Fruit fly (Drosophila melanogaster) whole organism, embryonic: Measurements from ENCODE around the gene CG14118.

Experiments used
- Asciz ChIP-seq: fragments of 200-800 bp; sonication (Bioruptor generic); optimal IDR thresholded peaks from 2 replicates; lab custom pipeline; 2017; ENCODE audit warnings: missing biosample characterization, mild to moderate bottlenecking, missing genetic modification characterization, missing genetic modification reagents
- Atf6 ChIP-seq: fragments of 200-800 bp; sonication (Bioruptor generic); IDR thresholded peaks from 2 replicates; pipeline ENCODE4 v1.3.6; 2022; ENCODE audit warnings: missing biosample characterization, missing genetic modification characterization
- B-H1 ChIP-seq: fragments of 200-800 bp; sonication (Bioruptor generic); IDR thresholded peaks from 3 replicates; pipeline ENCODE4 v1.3.6; 2022; ENCODE audit warnings: missing biosample characterization, missing genetic modification characterization
- CG10209 ChIP-seq: fragments of 200-800 bp; sonication (Bioruptor generic); optimal IDR thresholded peaks from 3 replicates; lab custom pipeline; 2017; ENCODE audit warnings: missing biosample characterization, mild to moderate bottlenecking, missing genetic modification characterization, missing genetic modification reagents
- CG11093 ChIP-seq: fragments of 200-800 bp; sonication (Bioruptor generic); IDR thresholded peaks from 3 replicates; pipeline ENCODE4 v1.3.6; 2022; ENCODE audit warnings: missing biosample characterization, missing genetic modification characterization
- CG12659 ChIP-seq: fragments of 200-800 bp; sonication (Bioruptor generic); optimal IDR thresholded peaks from 3 replicates; lab custom pipeline; 2017; ENCODE audit warnings: mild to moderate bottlenecking, missing biosample characterization, missing genetic modification reagents, missing genetic modification characterization
- CG12769 ChIP-seq: fragments of 200-800 bp; sonication (Bioruptor generic); optimal IDR thresholded peaks from 2 replicates; lab custom pipeline; 2019; ENCODE audit warnings: missing biosample characterization, mild to moderate bottlenecking, missing genetic modification characterization, moderate library complexity
- CG13287 ChIP-seq: fragments of 200-800 bp; sonication (Bioruptor generic); IDR thresholded peaks from 2 replicates; pipeline ENCODE4 v1.3.6; 2022; ENCODE audit warnings: missing biosample characterization, missing genetic modification characterization; ENCODE audit not compliant: partially characterized antibody
- CG13424 ChIP-seq: fragments of 200-800 bp; sonication (Bioruptor generic); optimal IDR thresholded peaks from 2 replicates; lab custom pipeline; 2019; ENCODE audit warnings: missing biosample characterization, mild to moderate bottlenecking, missing genetic modification characterization, moderate library complexity
- CG14710 ChIP-seq: fragments of 200-800 bp; sonication (Bioruptor generic); optimal IDR thresholded peaks from 3 replicates; lab custom pipeline; 2019; ENCODE audit warnings: missing biosample characterization, mild to moderate bottlenecking, missing genetic modification characterization, moderate library complexity
- CG15514 ChIP-seq: fragments of 200-800 bp; sonication (Bioruptor generic); optimal IDR thresholded peaks from 3 replicates; lab custom pipeline; 2017; ENCODE audit warnings: missing biosample characterization, missing genetic modification characterization, mild to moderate bottlenecking, moderate library complexity, missing genetic modification reagents
- CG1603 ChIP-seq: fragments of 200-800 bp; sonication (Bioruptor generic); optimal IDR thresholded peaks from 2 replicates; lab custom pipeline; 2019; ENCODE audit warnings: missing biosample characterization, mild to moderate bottlenecking, missing genetic modification characterization, moderate library complexity
- CG18619 ChIP-seq: fragments of 200-800 bp; sonication (Bioruptor generic); optimal IDR thresholded peaks from 3 replicates; lab custom pipeline; 2017; ENCODE audit warnings: missing biosample characterization, mild to moderate bottlenecking, missing genetic modification characterization
- CG2120 ChIP-seq: fragments of 200-800 bp; sonication (Bioruptor generic); optimal IDR thresholded peaks from 3 replicates; lab custom pipeline; 2016; ENCODE audit warnings: missing biosample characterization, missing genetic modification characterization
- CG2712 ChIP-seq: fragments of 200-800 bp; optimal IDR thresholded peaks from 3 replicates; lab custom pipeline; 2019; ENCODE audit warnings: missing biosample characterization, mild to moderate bottlenecking, missing genetic modification characterization, moderate library complexity
- CG34422 ChIP-seq: fragments of 200-800 bp; sonication (Bioruptor generic); IDR thresholded peaks from 3 replicates; pipeline ENCODE4 v1.3.6; 2022; ENCODE audit warnings: missing biosample characterization, missing genetic modification characterization
- CG6689 ChIP-seq: fragments of 200-800 bp; sonication (Bioruptor generic); IDR thresholded peaks from 2 replicates; pipeline ENCODE4 v1.3.6; 2022; ENCODE audit warnings: missing biosample characterization, missing genetic modification characterization
- CG7372 ChIP-seq: fragments of 200-800 bp; sonication (Bioruptor generic); IDR thresholded peaks from 2 replicates; pipeline ENCODE4 v1.3.6; 2022; ENCODE audit warnings: missing biosample characterization, missing genetic modification characterization
- CG9609 ChIP-seq: fragments of 200-800 bp; sonication (Bioruptor generic); optimal IDR thresholded peaks from 3 replicates; lab custom pipeline; 2016; ENCODE audit warnings: missing biosample characterization, missing genetic modification characterization
- CG9817 ChIP-seq: fragments of 200-800 bp; sonication (Bioruptor generic); optimal IDR thresholded peaks from 2 replicates; lab custom pipeline; 2018; ENCODE audit warnings: missing biosample characterization, mild to moderate bottlenecking, missing genetic modification characterization, moderate library complexity
- CHES-1-like ChIP-seq: fragments of 200-800 bp; sonication (Bioruptor generic); optimal IDR thresholded peaks from 2 replicates; lab custom pipeline; 2016; ENCODE audit warnings: missing biosample characterization, missing genetic modification characterization
- CoRest ChIP-seq: fragments of 200-800 bp; sonication (Bioruptor generic); optimal IDR thresholded peaks from 3 replicates; lab custom pipeline; 2018; ENCODE audit warnings: missing biosample characterization, mild to moderate bottlenecking, missing genetic modification characterization, moderate library complexity
- D ChIP-seq, 2 experiments: fragments of 200-800 bp in 1 of 2; fragments of >200 bp in 1 of 2; sonication (Bioruptor generic) in 1 of 2; optimal IDR thresholded peaks; 2 replicates in 1 of 2; 3 replicates in 1 of 2; lab custom pipeline; 2017; ENCODE audit warnings: mild to moderate bottlenecking in 1 of 2, missing biosample characterization in 1 of 2, missing genetic modification characterization in 1 of 2, missing genetic modification reagents in 1 of 2
- Dp ChIP-seq: fragments of 200-800 bp; sonication (Bioruptor generic); optimal IDR thresholded peaks from 2 replicates; lab custom pipeline; 2018; ENCODE audit warnings: missing biosample characterization, mild to moderate bottlenecking, missing genetic modification characterization, moderate library complexity
- Ets65A ChIP-seq: fragments of 200-800 bp; sonication (Bioruptor generic); peaks from one replicate; lab custom pipeline; 2016; ENCODE audit warnings: missing biosample characterization, missing genetic modification characterization
- Ets97D ChIP-seq: fragments of 200-800 bp; sonication (Bioruptor generic); optimal IDR thresholded peaks from 3 replicates; lab custom pipeline; 2016; ENCODE audit warnings: missing biosample characterization, missing genetic modification characterization
- Fer1 ChIP-seq: fragments of 200-800 bp; sonication (Bioruptor generic); optimal IDR thresholded peaks from 2 replicates; lab custom pipeline; 2017; ENCODE audit warnings: missing biosample characterization, mild to moderate bottlenecking, missing genetic modification characterization
- HmgZ ChIP-seq: fragments of 200-800 bp; sonication (Bioruptor generic); optimal IDR thresholded peaks from 2 replicates; lab custom pipeline; 2018; ENCODE audit warnings: missing biosample characterization, mild to moderate bottlenecking, missing genetic modification characterization
- Rfx ChIP-seq: fragments of 200-800 bp; sonication (Bioruptor generic); IDR thresholded peaks from 2 replicates; pipeline ENCODE4 v1.3.6; 2022; ENCODE audit warnings: missing biosample characterization, missing genetic modification characterization
- Six4 ChIP-seq: fragments of 200-800 bp; sonication (Bioruptor generic); optimal IDR thresholded peaks from 2 replicates; lab custom pipeline; 2016; ENCODE audit warnings: missing biosample characterization, missing genetic modification characterization
- Sox102F ChIP-seq: fragments of 200-800 bp; sonication (Bioruptor generic); optimal IDR thresholded peaks from 2 replicates; lab custom pipeline; 2018; ENCODE audit warnings: missing biosample characterization, mild to moderate bottlenecking, missing genetic modification characterization, moderate library complexity
- cato ChIP-seq: fragments of 200-800 bp; sonication (Bioruptor generic); optimal IDR thresholded peaks from 2 replicates; lab custom pipeline; 2016; ENCODE audit warnings: missing biosample characterization, missing genetic modification characterization, borderline replicate concordance
- cg ChIP-seq: fragments of 200-800 bp; sonication (Bioruptor generic); optimal IDR thresholded peaks from 3 replicates; lab custom pipeline; 2019; ENCODE audit warnings: missing biosample characterization, mild to moderate bottlenecking, missing genetic modification characterization, moderate library complexity
- ci ChIP-seq: fragments of 200-800 bp; sonication (Bioruptor generic); IDR thresholded peaks from 3 replicates; pipeline ENCODE4 v1.3.6; 2022; ENCODE audit warnings: missing biosample characterization, missing genetic modification characterization
- corto ChIP-seq: fragments of 200-800 bp; sonication (Bioruptor generic); optimal IDR thresholded peaks from 2 replicates; lab custom pipeline; 2016; ENCODE audit warnings: missing biosample characterization, mild to moderate bottlenecking, missing genetic modification characterization, moderate library complexity
- crol ChIP-seq: fragments of 200-800 bp; sonication (Bioruptor generic); IDR thresholded peaks from 2 replicates; pipeline ENCODE4 v1.3.6; 2022; ENCODE audit warnings: missing biosample characterization, missing genetic modification characterization
- dysf ChIP-seq: fragments of 200-800 bp; sonication (Bioruptor generic); IDR thresholded peaks from 3 replicates; pipeline ENCODE4 v1.3.6; 2022; ENCODE audit warnings: missing biosample characterization, missing genetic modification characterization
- grau ChIP-seq: fragments of 200-800 bp; optimal IDR thresholded peaks from 3 replicates; lab custom pipeline; 2019; ENCODE audit warnings: missing biosample characterization, mild to moderate bottlenecking, missing genetic modification characterization, moderate library complexity
- hbn ChIP-seq: fragments of 200-800 bp; sonication (Bioruptor generic); IDR thresholded peaks from 2 replicates; pipeline ENCODE4 v1.3.6; 2022; ENCODE audit warnings: missing biosample characterization, missing genetic modification characterization; ENCODE audit not compliant: partially characterized antibody
- kay ChIP-seq: fragments of 200-800 bp; sonication (Bioruptor generic); optimal IDR thresholded peaks from 2 replicates; lab custom pipeline; 2016; ENCODE audit warnings: missing biosample characterization, missing genetic modification characterization
- lab ChIP-seq: fragments of 200-800 bp; sonication (Bioruptor generic); optimal IDR thresholded peaks from 3 replicates; lab custom pipeline; 2017; ENCODE audit warnings: missing biosample characterization, missing genetic modification characterization, mild to moderate bottlenecking, moderate library complexity, missing genetic modification reagents
- lmd ChIP-seq: fragments of 200-800 bp; sonication (Bioruptor generic); IDR thresholded peaks from 2 replicates; pipeline ENCODE4 v1.3.6; 2022; ENCODE audit warnings: missing biosample characterization, missing genetic modification characterization
- org-1 ChIP-seq: fragments of 200-800 bp; sonication (Bioruptor generic); optimal IDR thresholded peaks from 2 replicates; lab custom pipeline; 2017; ENCODE audit warnings: missing biosample characterization, missing genetic modification characterization
- pfk ChIP-seq: fragments of 200-800 bp; sonication (Bioruptor generic); optimal IDR thresholded peaks from 2 replicates; lab custom pipeline; 2018; ENCODE audit warnings: missing biosample characterization, mild to moderate bottlenecking, missing genetic modification characterization, moderate library complexity
- salm ChIP-seq: fragments of 200-800 bp; sonication (Bioruptor generic); optimal IDR thresholded peaks from 2 replicates; lab custom pipeline; 2018; ENCODE audit warnings: missing biosample characterization, mild to moderate bottlenecking, missing genetic modification characterization
- sens ChIP-seq: fragments of 200-800 bp; sonication (Bioruptor generic); peaks from one replicate; lab custom pipeline; 2016; ENCODE audit warnings: missing biosample characterization, missing genetic modification characterization
- sima ChIP-seq: fragments of 200-800 bp; sonication (Bioruptor generic); optimal IDR thresholded peaks from 2 replicates; lab custom pipeline; 2016; ENCODE audit warnings: missing biosample characterization, missing genetic modification characterization
- stwl ChIP-seq: fragments of 200-800 bp; sonication (Bioruptor generic); optimal IDR thresholded peaks from 3 replicates; lab custom pipeline; 2018; ENCODE audit warnings: missing biosample characterization, mild to moderate bottlenecking, missing genetic modification characterization, moderate library complexity
- wdn ChIP-seq: fragments of 200-800 bp; sonication (Bioruptor generic); IDR thresholded peaks from 2 replicates; pipeline ENCODE4 v1.3.6; 2022; ENCODE audit warnings: missing biosample characterization, missing genetic modification characterization

The CG14118 gene

DNA sequence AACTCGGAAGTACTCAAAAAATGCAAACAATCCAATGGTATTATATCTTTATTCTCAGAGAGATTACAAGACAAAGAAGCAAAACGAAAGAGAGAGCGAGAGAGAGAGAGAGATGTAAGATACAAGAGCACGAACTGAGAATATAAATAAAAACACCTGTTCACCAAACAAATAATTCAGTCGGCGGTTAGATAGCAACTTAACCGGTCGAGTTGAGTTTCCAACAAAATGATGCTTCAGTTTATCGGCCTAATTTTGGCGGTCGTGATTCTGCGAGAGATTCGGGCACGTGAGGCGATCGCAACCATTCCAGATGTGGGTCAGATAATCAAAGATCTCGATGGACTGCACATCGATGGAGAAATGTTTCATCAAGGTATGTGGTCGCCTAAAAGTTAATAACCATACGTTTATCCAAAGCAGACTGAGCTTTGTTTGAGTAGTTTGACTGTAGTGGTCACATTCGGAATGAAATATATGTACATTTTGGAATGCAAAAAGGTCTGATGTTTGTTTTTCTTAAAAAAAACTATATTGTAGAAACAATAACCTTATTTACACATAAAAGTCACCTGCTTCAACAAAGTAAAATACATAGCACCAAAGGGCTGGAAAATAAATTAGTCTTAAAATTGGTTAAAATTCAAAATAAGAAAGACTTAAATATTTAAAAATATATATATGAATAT, at the start of gene CG14118:
TSS of gene CG14118 (plus strand) at position 174 of the 689 bp plus-strand sequence.
- peak; percentile 12 for TF ChIP-seq CG13424 (tag; lab: Kevin White, UChicago)
- TF ChIP-seq CG9609 (GFP tag; lab: Kevin White, UChicago), result no peak
- no peak for TF ChIP-seq B-H1 (GFP tag; lab: Robert Waterston, UW)
- TF ChIP-seq CG2120, result peak; percentile 24
- no peak for TF ChIP-seq CG2712 (tag; lab: Kevin White, UChicago)
- TF ChIP-seq CHES-1-like, result no peak
- TF ChIP-seq CG7372, result no peak
- TF ChIP-seq wdn (GFP tag; lab: Robert Waterston, UW), result no peak
- TF ChIP-seq Atf6, result peak; percentile 56
- TF ChIP-seq CG6689 (GFP tag; lab: Robert Waterston, UW), result no peak
- no peak for TF ChIP-seq CG14710 (tag; lab: Kevin White, UChicago)
- TF ChIP-seq HmgZ, result no peak
- no peak for TF ChIP-seq Fer1 (GFP tag; lab: Kevin White, UChicago)
- no peak for TF ChIP-seq Asciz (GFP tag; lab: Kevin White, UChicago)
- TF ChIP-seq CG12769, result peak; percentile 68
- TF ChIP-seq pfk (GFP tag; lab: Kevin White, UChicago), result no peak
- TF ChIP-seq CG9817, result peak; percentile 21
- TF ChIP-seq lmd (GFP tag; lab: Robert Waterston, UW), result no peak
- TF ChIP-seq lab, result no peak
- no peak for TF ChIP-seq sima (GFP tag; lab: Kevin White, UChicago)
- peak; percentile 53 for TF ChIP-seq CG10209
- no peak; the same call in 2 of the 3 replicates for TF ChIP-seq CG11093 (GFP tag; lab: Robert Waterston, UW)
- TF ChIP-seq Ets97D (GFP tag; lab: Kevin White, UChicago), result no peak
- no peak for TF ChIP-seq cato (GFP tag; lab: Kevin White, UChicago)
- peak; percentile 68 for TF ChIP-seq sens (GFP tag; lab: Kevin White, UChicago)
- TF ChIP-seq grau (tag; lab: Kevin White, UChicago), result no peak
- TF ChIP-seq Rfx, result peak; percentile 37
- no peak for TF ChIP-seq D (optimal IDR thresholded peaks at IDR 0.05; lab: Kevin White, UChicago)
- TF ChIP-seq D (GFP tag; optimal IDR thresholded peaks at IDR 0.05; lab: Kevin White, UChicago), result no peak
- TF ChIP-seq CG12659 (GFP tag; lab: Kevin White, UChicago), result peak; percentile 42
- TF ChIP-seq Sox102F (GFP tag; lab: Kevin White, UChicago), result peak; percentile 28
- no peak for TF ChIP-seq salm (tag; lab: Kevin White, UChicago)
- no peak for TF ChIP-seq stwl
- TF ChIP-seq ci, result peak; percentile 40; the same call in 1 of the 3 replicates
- no peak for TF ChIP-seq CG1603
- peak; percentile 10; the same call in 1 of the 3 replicates for TF ChIP-seq CG34422 (GFP tag; lab: Robert Waterston, UW)
- no peak for TF ChIP-seq Dp (GFP tag; lab: Kevin White, UChicago)
- TF ChIP-seq CG13287 (GFP tag; lab: Robert Waterston, UW), result peak; percentile 23; the same call in 1 of the 2 replicates
- TF ChIP-seq hbn (GFP tag; lab: Robert Waterston, UW), result no peak
- TF ChIP-seq Six4 (GFP tag; lab: Kevin White, UChicago), result no peak
- TF ChIP-seq kay (GFP tag; lab: Kevin White, UChicago), result no peak
- peak; percentile 29 for TF ChIP-seq CoRest (tag; lab: Kevin White, UChicago)
- TF ChIP-seq org-1 (GFP tag; lab: Kevin White, UChicago), result no peak
- peak; percentile 10; the same call in 1 of the 3 replicates for TF ChIP-seq dysf (GFP tag; lab: Robert Waterston, UW)
- peak; percentile 23 for TF ChIP-seq cg (GFP tag; lab: Kevin White, UChicago)
- no peak for TF ChIP-seq CG15514 (GFP tag; lab: Kevin White, UChicago)
- peak; percentile 13 for TF ChIP-seq CG18619 (GFP tag; lab: Kevin White, UChicago)
- TF ChIP-seq corto (GFP tag; lab: Kevin White, UChicago), result no peak
- peak; percentile 63 for TF ChIP-seq Ets65A (GFP tag; lab: Kevin White, UChicago)
- no peak for TF ChIP-seq crol (GFP tag; lab: Robert Waterston, UW)
